Fruit fly (Drosophila melanogaster) whole organism, prepupa: ENCODE data around the gene bol.

Source experiments
- CG11294 ChIP-seq: fragments of 200-800 bp; sonication (Bioruptor generic); IDR thresholded peaks from 2 replicates; pipeline ENCODE4 v1.3.6; 2022; ENCODE audit warnings: missing biosample characterization, missing genetic modification characterization
- CG31627 ChIP-seq: fragments of 200-800 bp; sonication (Bioruptor generic); optimal IDR thresholded peaks from 3 replicates; lab custom pipeline; 2016; ENCODE audit warnings: missing biosample characterization, missing genetic modification characterization
- CG34406 ChIP-seq: fragments of 200-800 bp; sonication (Bioruptor generic); optimal IDR thresholded peaks from 3 replicates; lab custom pipeline; 2016; ENCODE audit warnings: missing biosample characterization, missing genetic modification characterization
- CG6276 ChIP-seq: fragments of 200-800 bp; sonication (Bioruptor generic); optimal IDR thresholded peaks from 2 replicates; lab custom pipeline; 2017; ENCODE audit warnings: missing biosample characterization, mild to moderate bottlenecking, missing genetic modification characterization
- CG6792 ChIP-seq: fragments of 200-800 bp; sonication (Bioruptor generic); optimal IDR thresholded peaks from 3 replicates; lab custom pipeline; 2016; ENCODE audit warnings: missing biosample characterization, missing genetic modification characterization
- CG8119 ChIP-seq: fragments of 200-800 bp; sonication (Bioruptor generic); IDR thresholded peaks from 3 replicates; pipeline ENCODE4 v1.3.6; 2022; ENCODE audit warnings: missing biosample characterization, missing genetic modification characterization
- Eip78C ChIP-seq: fragments of 200-800 bp; sonication (Bioruptor generic); peaks from one replicate; lab custom pipeline; 2016; ENCODE audit warnings: missing biosample characterization, missing genetic modification characterization
- Hr4 ChIP-seq: fragments of 200-800 bp; sonication (Bioruptor generic); optimal IDR thresholded peaks from 3 replicates; lab custom pipeline; 2016; ENCODE audit warnings: missing biosample characterization, missing genetic modification characterization
- Sox102F ChIP-seq: fragments of 200-800 bp; sonication (Bioruptor generic); optimal IDR thresholded peaks from 2 replicates; lab custom pipeline; 2016; ENCODE audit warnings: missing biosample characterization, mild to moderate bottlenecking, missing genetic modification characterization
- salr ChIP-seq, 2 experiments: fragments of 200-800 bp; sonication (Bioruptor generic); optimal IDR thresholded peaks; 3 replicates each; lab custom pipeline; 2016 to 2018; ENCODE audit warnings: missing biosample characterization in 2 of 2, missing genetic modification characterization in 2 of 2, mild to moderate bottlenecking in 1 of 2

bol gene

dm6 chr3L:9051830-9052259 is 82.4 kb downstream of the bol start:
- TF ChIP-seq Hr4 (GFP tag; lab: Kevin White, UChicago) (no peak), CG34406 (GFP tag; lab: Kevin White, UChicago) (no peak), Eip78C (GFP tag; lab: Kevin White, UChicago) (peak; percentile 19), CG31627 (no peak), CG6276 (GFP tag; lab: Kevin White, UChicago) (no peak)
- TF ChIP-seq, all 60 proteins: peak for 1

dm6 chr3L:9050447-9051069 is 83.6 kb downstream of the bol start:
- TF ChIP-seq CG11294 (no peak), CG6792 (GFP tag; lab: Kevin White, UChicago) (no peak), Sox102F (no peak), CG8119 (GFP tag; lab: Robert Waterston, UW) (no peak), salr (GFP tag; optimal IDR thresholded peaks at IDR 0.05; lab: Kevin White, UChicago) (no peak)
- TF ChIP-seq, all 60 proteins: peak for 0
